Worm (Caenorhabditis elegans): Measurements from ENCODE around the gene pah-1.

DNA sequence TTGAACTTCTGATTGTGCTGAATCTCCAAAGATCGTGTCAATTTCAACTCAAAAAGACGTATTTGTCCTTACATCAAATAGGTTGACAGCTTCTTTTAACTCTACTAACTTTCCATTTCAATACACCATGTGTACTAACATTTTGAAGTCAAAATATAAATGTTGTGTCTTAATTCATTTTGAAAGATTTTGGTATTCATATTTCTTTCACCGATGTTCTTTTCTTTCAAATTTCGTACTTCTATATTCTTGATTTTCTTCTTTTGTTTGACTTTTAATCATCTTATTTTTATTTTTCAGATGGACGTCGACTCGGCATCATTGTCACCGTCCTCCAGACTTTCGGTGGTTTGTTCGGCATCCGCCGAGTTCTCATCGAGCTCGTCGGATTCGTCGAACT is 15.1 kb downstream of the pah-1 start, which contains the start of gene atf-2:
- TF ChIP-seq nhr-237 (tag; optimal IDR thresholded peaks at IDR 0.05) (no peak), elt-1 (tag; optimal IDR thresholded peaks at IDR 0.05; ENCODE audit: borderline replicate concordance, insufficient read depth) (no peak)
